Worm (Caenorhabditis elegans) whole organism, late embryonic: ENCODE results near the gene gst-44.

Source experiments
- C08G9.2 ChIP-seq: sonication (generic microtip); optimal IDR thresholded peaks from 2 replicates; lab custom pipeline; 2016; ENCODE audit warnings: mild to moderate bottlenecking, missing genetic modification characterization, moderate library complexity, missing compliant biosample characterization
- F13H6.1 ChIP-seq: sonication (generic microtip); optimal IDR thresholded peaks from 2 replicates; lab custom pipeline; 2016; ENCODE audit warnings: missing genetic modification characterization, missing compliant biosample characterization
- K02D7.2 ChIP-seq: sonication (generic microtip); optimal IDR thresholded peaks from 2 replicates; lab custom pipeline; 2017; ENCODE audit warnings: mild to moderate bottlenecking, missing genetic modification characterization, missing compliant biosample characterization
- K09A11.1 ChIP-seq: sonication (generic microtip); optimal IDR thresholded peaks from 2 replicates; lab custom pipeline; 2017; ENCODE audit warnings: antibody characterized with exemption, mild to moderate bottlenecking, missing genetic modification characterization, missing compliant biosample characterization; ENCODE audit not compliant: insufficient read depth
- ahr-1 ChIP-seq: sonication (generic microtip); optimal IDR thresholded peaks from 2 replicates; lab custom pipeline; 2016; ENCODE audit warnings: missing genetic modification characterization, missing compliant biosample characterization
- ama-1 ChIP-seq: fragments of 150-350 bp; optimal IDR thresholded peaks from 2 replicates; lab custom pipeline; 2014
- ceh-14 ChIP-seq: sonication (generic microtip); optimal IDR thresholded peaks from 2 replicates; lab custom pipeline; 2016; ENCODE audit warnings: missing genotype, missing genetic modification characterization, missing compliant biosample characterization
- ceh-18 ChIP-seq: sonication (generic microtip); optimal IDR thresholded peaks from 2 replicates; lab custom pipeline; 2016; ENCODE audit warnings: missing genetic modification characterization, missing compliant biosample characterization
- ceh-19 ChIP-seq: fragments of 200-800 bp; sonication (Bioruptor generic); optimal IDR thresholded peaks from 2 replicates; lab custom pipeline; 2018; ENCODE audit warnings: mild to moderate bottlenecking, missing genetic modification characterization, missing compliant biosample characterization
- ceh-2 ChIP-seq: sonication (generic microtip); optimal IDR thresholded peaks from 2 replicates; lab custom pipeline; 2016; ENCODE audit warnings: missing genotype, missing genetic modification characterization, missing compliant biosample characterization
- ceh-30 ChIP-seq: fragments of 150-350 bp; optimal IDR thresholded peaks from 2 replicates; lab custom pipeline; 2014; ENCODE audit warnings: missing biosample characterization, missing genetic modification characterization
- ceh-31 ChIP-seq: sonication (generic microtip); optimal IDR thresholded peaks from 2 replicates; lab custom pipeline; 2016; ENCODE audit warnings: missing genetic modification characterization, missing compliant biosample characterization
- ceh-34 ChIP-seq: sonication (generic microtip); optimal IDR thresholded peaks from 2 replicates; lab custom pipeline; 2016; ENCODE audit warnings: mild to moderate bottlenecking, missing genetic modification characterization, missing compliant biosample characterization
- ceh-45 ChIP-seq: fragments of 200-800 bp; sonication (Bioruptor generic); IDR thresholded peaks from 2 replicates; pipeline ENCODE4 v1.3.6; 2022; ENCODE audit warnings: missing genetic modification reagents, missing genetic modification characterization, missing compliant biosample characterization
- ceh-48 ChIP-seq: sonication (generic microtip); optimal IDR thresholded peaks from 2 replicates; lab custom pipeline; 2016; ENCODE audit warnings: missing genetic modification characterization, inconsistent platforms, missing compliant biosample characterization
- dmd-4 ChIP-seq: sonication (generic microtip); optimal IDR thresholded peaks from 2 replicates; lab custom pipeline; 2016; ENCODE audit warnings: borderline replicate concordance, missing genetic modification characterization, missing compliant biosample characterization
- dve-1 ChIP-seq: sonication (generic microtip); optimal IDR thresholded peaks from 2 replicates; lab custom pipeline; 2017; ENCODE audit warnings: antibody characterized with exemption, mild to moderate bottlenecking, missing genetic modification characterization, missing compliant biosample characterization
- ets-4 ChIP-seq: sonication (generic microtip); optimal IDR thresholded peaks from 2 replicates; lab custom pipeline; 2016; ENCODE audit warnings: missing genetic modification characterization, missing compliant biosample characterization
- fax-1 ChIP-seq: sonication (generic microtip); optimal IDR thresholded peaks from 2 replicates; lab custom pipeline; 2016; ENCODE audit warnings: missing genotype, missing genetic modification characterization, missing compliant biosample characterization
- fkh-10 ChIP-seq: fragments of 150-350 bp; optimal IDR thresholded peaks from 2 replicates; lab custom pipeline; 2014; ENCODE audit warnings: missing biosample characterization, missing genetic modification reagents, missing genetic modification characterization
- gmeb-2 ChIP-seq: sonication (generic microtip); optimal IDR thresholded peaks from 2 replicates; lab custom pipeline; 2016; ENCODE audit warnings: missing genetic modification characterization, inconsistent platforms, missing compliant biosample characterization
- hlh-13 ChIP-seq: fragments of 200-800 bp; sonication (Bioruptor generic); optimal IDR thresholded peaks from 2 replicates; lab custom pipeline; 2018; ENCODE audit warnings: mild to moderate bottlenecking, missing genetic modification characterization, missing compliant biosample characterization
- hlh-15 ChIP-seq: sonication (generic microtip); optimal IDR thresholded peaks from 2 replicates; lab custom pipeline; 2016; ENCODE audit warnings: missing genetic modification characterization, missing compliant biosample characterization
- hlh-6 ChIP-seq: sonication (generic microtip); optimal IDR thresholded peaks from 2 replicates; lab custom pipeline; 2016; ENCODE audit warnings: missing genotype, missing genetic modification characterization, missing compliant biosample characterization
- hlh-8 ChIP-seq: sonication (generic microtip); optimal IDR thresholded peaks from 2 replicates; lab custom pipeline; 2016; ENCODE audit warnings: missing genotype, missing genetic modification characterization, missing compliant biosample characterization
- lin-11 ChIP-seq: fragments of 200-800 bp; sonication (Bioruptor generic); optimal IDR thresholded peaks from 2 replicates; lab custom pipeline; 2018; ENCODE audit warnings: mild to moderate bottlenecking, missing genetic modification characterization, missing compliant biosample characterization
- madf-2 ChIP-seq: sonication (generic microtip); optimal IDR thresholded peaks from 2 replicates; lab custom pipeline; 2017; ENCODE audit warnings: missing genetic modification characterization, missing compliant biosample characterization
- mec-3 ChIP-seq: sonication (generic microtip); optimal IDR thresholded peaks from 2 replicates; lab custom pipeline; 2016; ENCODE audit warnings: borderline replicate concordance, missing genetic modification characterization, missing compliant biosample characterization
- nfya-1 ChIP-seq: sonication (generic microtip); optimal IDR thresholded peaks from 2 replicates; lab custom pipeline; 2017; ENCODE audit warnings: missing genetic modification characterization, mild to moderate bottlenecking, missing compliant biosample characterization, antibody characterized with exemption, moderate library complexity
- nhr-232 ChIP-seq: sonication (generic microtip); optimal IDR thresholded peaks from 2 replicates; lab custom pipeline; 2016; ENCODE audit warnings: missing genetic modification characterization, missing compliant biosample characterization
- odd-2 ChIP-seq: sonication (generic microtip); optimal IDR thresholded peaks from 2 replicates; lab custom pipeline; 2017; ENCODE audit warnings: antibody characterized with exemption, mild to moderate bottlenecking, missing genetic modification characterization, missing compliant biosample characterization
- pag-3 ChIP-seq: sonication (generic microtip); optimal IDR thresholded peaks from 2 replicates; lab custom pipeline; 2016; ENCODE audit warnings: missing compliant biosample characterization, missing genetic modification characterization, borderline replicate concordance
- pat-9 ChIP-seq: fragments of 200-800 bp; sonication (Bioruptor generic); optimal IDR thresholded peaks from 2 replicates; lab custom pipeline; 2018; ENCODE audit warnings: mild to moderate bottlenecking, missing genetic modification characterization, moderate library complexity, missing compliant biosample characterization
- pax-1 ChIP-seq: fragments of 150-350 bp; optimal IDR thresholded peaks from 2 replicates; lab custom pipeline; 2014; ENCODE audit warnings: missing biosample characterization, missing genetic modification characterization
- pqm-1 ChIP-seq: sonication (generic microtip); optimal IDR thresholded peaks from 2 replicates; lab custom pipeline; 2016; ENCODE audit warnings: missing genetic modification characterization, missing compliant biosample characterization
- ref-2 ChIP-seq: sonication (generic microtip); optimal IDR thresholded peaks from 2 replicates; lab custom pipeline; 2016; ENCODE audit warnings: missing genetic modification characterization, missing compliant biosample characterization
- rnt-1 ChIP-seq: sonication (generic microtip); optimal IDR thresholded peaks from 2 replicates; lab custom pipeline; 2016; ENCODE audit warnings: missing genetic modification characterization, missing compliant biosample characterization
- syd-9 ChIP-seq: sonication (generic microtip); optimal IDR thresholded peaks from 2 replicates; lab custom pipeline; 2016; ENCODE audit warnings: mild to moderate bottlenecking, missing genetic modification characterization, moderate library complexity, missing compliant biosample characterization
- tbx-2 ChIP-seq: sonication (generic microtip); optimal IDR thresholded peaks from 2 replicates; lab custom pipeline; 2016; ENCODE audit warnings: missing genetic modification characterization, missing compliant biosample characterization
- ttx-3 ChIP-seq: sonication (generic microtip); optimal IDR thresholded peaks from 2 replicates; lab custom pipeline; 2016; ENCODE audit warnings: missing genetic modification reagents, missing genetic modification characterization, missing compliant biosample characterization
- unc-3 ChIP-seq, 2 experiments: fragments of 200-800 bp in 1 of 2; sonication (Bioruptor generic) in 1 of 2; sonication (generic microtip) in 1 of 2; conservative IDR thresholded peaks in 1 of 2; optimal IDR thresholded peaks in 1 of 2; 2 replicates each; pipeline versions ENCODE4 v1.3.6 to Lab custom; 2016 to 2022; ENCODE audit warnings: missing compliant biosample characterization in 2 of 2, missing genetic modification characterization in 2 of 2, missing genetic modification reagents in 1 of 2
- unc-55 ChIP-seq: sonication (generic microtip); optimal IDR thresholded peaks from 2 replicates; lab custom pipeline; 2017; ENCODE audit warnings: missing biosample characterization, missing genetic modification reagents, missing genetic modification characterization
- unc-86 ChIP-seq: sonication (generic microtip); optimal IDR thresholded peaks from 2 replicates; lab custom pipeline; 2016; ENCODE audit warnings: missing genetic modification characterization, missing compliant biosample characterization

gst-44 gene

ce11 chrV:16410521-16410920 lies 19.8 kb downstream of the gst-44 start, which contains the start of gene srh-145:
TSS of gene srh-145 (plus strand) at chrV:16410713.
- TF ChIP-seq ref-2 (tag; lab: Kevin White, UChicago) (no peak), F13H6.1 (tag; lab: Kevin White, UChicago) (no peak), nfya-1 (no peak), unc-86 (no peak), ceh-34 (tag; lab: Kevin White, UChicago) (no peak), madf-2 (tag; lab: Kevin White, UChicago) (no peak), ahr-1 (no peak), dmd-4 (no peak), nhr-232 (tag; lab: Kevin White, UChicago) (no peak), lin-11 (no peak), K09A11.1 (tag; lab: Kevin White, UChicago) (no peak)

- TF ChIP-seq mec-3 (tag; lab: Kevin White, UChicago): no peak
- TF ChIP-seq fkh-10 (GFP tag; lab: Kevin White, UChicago): no peak
- TF ChIP-seq dve-1 (tag; lab: Kevin White, UChicago): no peak
- no peak for TF ChIP-seq pqm-1 (tag; lab: Kevin White, UChicago)
- no peak for TF ChIP-seq F13H6.1 (tag; lab: Kevin White, UChicago)
- TF ChIP-seq fax-1: no peak
- no peak for TF ChIP-seq ttx-3 (tag; lab: Kevin White, UChicago)
- no peak for TF ChIP-seq ceh-19 (GFP tag; lab: Kevin White, UChicago)
- TF ChIP-seq ceh-31: no peak
- no peak for TF ChIP-seq nhr-232 (tag; lab: Kevin White, UChicago)
- TF ChIP-seq ceh-30 (tag; lab: Kevin White, UChicago): no peak
- no peak for TF ChIP-seq syd-9 (tag; lab: Kevin White, UChicago)
- no peak for TF ChIP-seq tbx-2 (tag; lab: Kevin White, UChicago)
- TF ChIP-seq ceh-45 (GFP tag; lab: Robert Waterston, UW): no peak
- TF ChIP-seq ceh-14 (tag; lab: Kevin White, UChicago): no peak
These were observed 26.3 kb downstream of the gst-44 start, which contains the start of gene str-55 for ce11 chrV:16417014-16417413. TSS of gene str-55 (minus strand) at chrV:16417114.

- TF ChIP-seq pqm-1 (tag; lab: Kevin White, UChicago) (no peak), ahr-1 (no peak), fax-1 (no peak), ceh-19 (GFP tag; lab: Kevin White, UChicago) (no peak), ceh-48 (no peak), F13H6.1 (tag; lab: Kevin White, UChicago) (no peak), ref-2 (tag; lab: Kevin White, UChicago) (no peak), hlh-15 (tag; lab: Kevin White, UChicago) (no peak), odd-2 (tag; lab: Kevin White, UChicago) (no peak), ama-1 (no peak), pax-1 (tag; lab: Kevin White, UChicago) (no peak), hlh-6 (tag; lab: Kevin White, UChicago) (no peak), nfya-1 (no peak), madf-2 (tag; lab: Kevin White, UChicago) (no peak)
These were observed 29.1 kb downstream of the gst-44 start, which contains the start of gene F26D2.16 for ce11 chrV:16419769-16420168. TSS of gene F26D2.16 (minus strand) at chrV:16419869.

ce11 chrV:16420696-16421095 lies 30.0 kb downstream of the gst-44 start, which contains the start of gene srw-48:
TSS of gene srw-48 (plus strand) at chrV:16420996.
- no peak for TF ChIP-seq madf-2 (tag; lab: Kevin White, UChicago)
- no peak for TF ChIP-seq unc-3 (GFP tag; conservative IDR thresholded peaks at IDR 0.05; lab: Robert Waterston, UW)
- no peak for TF ChIP-seq unc-3 (tag; optimal IDR thresholded peaks at IDR 0.05; lab: Kevin White, UChicago)
- no peak for TF ChIP-seq ets-4 (tag; lab: Kevin White, UChicago)
- TF ChIP-seq hlh-6 (tag; lab: Kevin White, UChicago): no peak

- TF ChIP-seq ceh-18 (tag; lab: Kevin White, UChicago) (no peak), pat-9 (tag; lab: Kevin White, UChicago) (no peak), pag-3 (tag; lab: Kevin White, UChicago) (no peak), nhr-232 (tag; lab: Kevin White, UChicago) (no peak), ceh-45 (GFP tag; lab: Robert Waterston, UW) (no peak), unc-55 (no peak), hlh-15 (tag; lab: Kevin White, UChicago) (no peak), hlh-13 (GFP tag; lab: Kevin White, UChicago) (no peak), hlh-6 (tag; lab: Kevin White, UChicago) (no peak), ceh-2 (no peak), K02D7.2 (no peak), rnt-1 (tag; lab: Kevin White, UChicago) (no peak), ceh-14 (tag; lab: Kevin White, UChicago) (no peak), hlh-8 (tag; lab: Kevin White, UChicago) (no peak), ceh-31 (no peak), C08G9.2 (tag; lab: Kevin White, UChicago) (no peak), ahr-1 (no peak), gmeb-2 (tag; lab: Kevin White, UChicago) (no peak), ceh-30 (tag; lab: Kevin White, UChicago) (no peak)
These were observed 33.7 kb downstream of the gst-44 start, which contains the start of gene srw-29 for ce11 chrV:16424428-16424827. TSS of gene srw-29 (minus strand) at chrV:16424528.
